Fruit fly (Drosophila melanogaster) whole organism, prepupa: ENCODE results near the gene GstD6.

Experiments
- CG31627 ChIP-seq: fragments of 200-800 bp; sonication (Bioruptor generic); optimal IDR thresholded peaks from 3 replicates; lab custom pipeline; 2016; ENCODE audit warnings: missing biosample characterization, missing genetic modification characterization
- CG8319 ChIP-seq: fragments of 200-800 bp; sonication (Bioruptor generic); optimal IDR thresholded peaks from 3 replicates; lab custom pipeline; 2016; ENCODE audit warnings: missing biosample characterization, missing genetic modification characterization
- Gug ChIP-seq: fragments of 200-800 bp; sonication (Bioruptor generic); IDR thresholded peaks from 2 replicates; pipeline ENCODE4 v1.3.6; 2022; ENCODE audit warnings: missing biosample characterization, missing genetic modification characterization
- Hr4 ChIP-seq: fragments of 200-800 bp; sonication (Bioruptor generic); optimal IDR thresholded peaks from 3 replicates; lab custom pipeline; 2016; ENCODE audit warnings: missing biosample characterization, missing genetic modification characterization
- Smox ChIP-seq: fragments of 200-800 bp; sonication (Bioruptor generic); optimal IDR thresholded peaks from 3 replicates; lab custom pipeline; 2016; ENCODE audit warnings: missing biosample characterization, missing genetic modification characterization
- achi ChIP-seq: fragments of 200-800 bp; sonication (Bioruptor generic); optimal IDR thresholded peaks from 3 replicates; lab custom pipeline; 2016; ENCODE audit warnings: missing biosample characterization, missing genetic modification characterization

dm6 chr3R:12350497-12350896, 26.4 kb upstream of the GstD6 start, which contains the start of gene CG10038:
- no peak for TF ChIP-seq CG8319 (GFP tag; lab: Kevin White, UChicago)
- TF ChIP-seq Hr4, result no peak
- TF ChIP-seq Smox (GFP tag; lab: Kevin White, UChicago), result no peak
- peak; percentile 24 for TF ChIP-seq CG31627 (GFP tag; lab: Kevin White, UChicago)
- no peak for TF ChIP-seq achi (GFP tag; lab: Kevin White, UChicago)
- no peak for TF ChIP-seq Gug (GFP tag; lab: Robert Waterston, UW)
